Fruit fly (Drosophila melanogaster): ENCODE data around the gene CG2712.

DNA sequence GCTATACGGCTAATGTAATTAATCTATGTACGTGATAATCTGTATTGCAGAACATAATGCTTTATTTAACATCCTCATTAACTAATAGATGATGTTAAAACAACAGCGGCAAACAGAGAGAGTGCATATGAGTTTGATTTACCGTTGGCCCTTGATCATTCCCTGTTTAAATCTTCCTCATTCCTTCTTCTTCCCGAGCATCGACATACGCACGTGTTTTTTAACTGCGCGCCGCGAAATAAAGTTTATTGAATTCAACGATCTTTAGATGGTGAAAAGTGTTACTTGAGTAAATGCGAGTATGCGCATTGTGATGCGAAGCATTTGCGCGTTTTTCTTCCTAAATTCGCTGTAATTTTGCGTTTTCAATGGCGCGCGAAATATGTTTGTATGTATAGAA is 7.8 kb downstream of the CG2712 start, which contains the start of gene kirre:
- TF ChIP-seq Dll (optimal IDR thresholded peaks at IDR 0.05) = no peak
- no peak for TF ChIP-seq EcR (GFP tag; optimal IDR thresholded peaks at IDR 0.05)
- TF ChIP-seq pan (optimal IDR thresholded peaks at IDR 0.05) = no peak
- no peak for TF ChIP-seq psq (optimal IDR thresholded peaks at IDR 0.05)
